Worm (Caenorhabditis elegans): ENCODE results near the gene mig-5.

mig-5 gene

DNA sequence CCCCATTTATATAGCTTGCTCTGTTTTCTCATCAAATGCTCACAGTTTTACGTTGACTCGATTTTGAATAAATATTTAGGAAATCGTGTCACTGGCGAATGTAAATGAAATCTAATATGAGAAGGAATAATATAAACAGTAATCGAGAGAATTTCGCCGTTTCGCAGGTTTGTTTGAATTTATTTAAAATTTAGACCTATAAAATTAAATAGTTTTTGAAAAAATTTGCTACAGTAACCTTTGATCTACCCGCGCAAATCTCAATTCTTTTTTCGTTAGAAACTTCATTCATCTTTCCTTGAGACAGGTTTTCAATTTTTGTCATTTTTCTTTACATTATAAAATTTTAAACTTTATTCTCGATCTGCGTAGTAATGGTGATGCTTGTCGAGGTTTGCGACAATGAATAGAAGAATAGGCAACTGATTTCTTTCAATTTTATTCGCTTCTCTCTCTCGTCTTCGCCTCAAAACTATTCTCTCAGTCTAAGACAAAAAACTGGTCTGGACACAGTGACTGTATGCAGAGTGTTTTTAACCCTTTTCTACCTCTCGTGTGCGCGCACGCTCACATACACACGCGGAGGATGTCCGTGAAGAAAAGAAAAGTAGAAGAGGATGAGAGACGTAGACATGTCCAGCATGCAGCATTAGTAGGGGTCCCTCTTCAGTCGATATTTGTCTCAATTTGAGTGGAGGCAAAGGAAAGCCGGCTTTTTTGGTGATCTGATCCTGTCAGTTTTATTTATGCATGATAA, 37.7 kb upstream of the mig-5 start, which contains the start of gene dab-1:
dab-1 (plus strand) TSS at position 78 of the 757 bp plus-strand sequence.
- peak; percentile 49 for TF ChIP-seq hlh-30 (tag; optimal IDR thresholded peaks at IDR 0.05; ENCODE audit: insufficient read depth)
- peak; percentile 6 for TF ChIP-seq ceh-31 (tag; optimal IDR thresholded peaks at IDR 0.05)
- no peak for TF ChIP-seq ama-1 (optimal IDR thresholded peaks at IDR 0.05)
- TF ChIP-seq ceh-19 (GFP tag; optimal IDR thresholded peaks at IDR 0.05) = peak; percentile 37
- TF ChIP-seq hlh-6 (tag; optimal IDR thresholded peaks at IDR 0.05) = no peak
- no peak for TF ChIP-seq ceh-22 (tag; optimal IDR thresholded peaks at IDR 0.05)
- peak; percentile 3 for TF ChIP-seq elt-2 (tag; optimal IDR thresholded peaks at IDR 0.05)
- peak; percentile 30 for TF ChIP-seq unc-55 (GFP tag; optimal IDR thresholded peaks at IDR 0.05)
- TF ChIP-seq npax-4 (tag; optimal IDR thresholded peaks at IDR 0.05) = no peak
- no peak for TF ChIP-seq zip-5 (tag; optimal IDR thresholded peaks at IDR 0.05)
- TF ChIP-seq nfya-1 (tag; optimal IDR thresholded peaks at IDR 0.05) = peak; percentile 32

DNA sequence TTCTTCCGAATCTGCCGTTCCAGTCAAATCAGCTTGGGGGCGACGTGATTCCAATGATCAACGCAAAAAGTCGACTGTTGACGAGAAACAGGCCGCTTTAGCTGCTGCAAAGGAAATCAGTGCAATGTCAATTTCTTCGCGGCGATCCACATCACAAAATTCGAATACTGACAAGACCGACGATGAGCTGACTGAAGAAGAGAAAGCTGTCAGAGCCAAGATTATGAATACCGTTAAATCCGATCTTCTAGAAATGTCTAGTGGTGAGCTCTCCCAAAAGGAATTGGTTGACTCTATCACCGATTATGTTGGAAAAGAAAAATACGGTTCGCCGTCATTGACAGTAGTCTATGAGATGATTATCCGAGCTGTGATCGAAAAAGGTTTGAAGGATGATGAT, 35.4 kb upstream of the mig-5 start:
- TF ChIP-seq ttx-3 (tag; optimal IDR thresholded peaks at IDR 0.05) = no peak
- TF ChIP-seq pax-1 (tag; optimal IDR thresholded peaks at IDR 0.05) = no peak
- TF ChIP-seq unc-42 (tag; optimal IDR thresholded peaks at IDR 0.05) = no peak
- no peak for TF ChIP-seq fkh-6 (tag; optimal IDR thresholded peaks at IDR 0.05)
- TF ChIP-seq pag-3 (tag; optimal IDR thresholded peaks at IDR 0.05; ENCODE audit: borderline replicate concordance) = no peak
- no peak for TF ChIP-seq gmeb-2 (tag; optimal IDR thresholded peaks at IDR 0.05)
- no peak for TF ChIP-seq sox-2 (GFP tag; IDR thresholded peaks at IDR 0.05)
- no peak for TF ChIP-seq ceh-14 (tag; optimal IDR thresholded peaks at IDR 0.05)
- no peak for TF ChIP-seq F13H6.1 (tag; optimal IDR thresholded peaks at IDR 0.05)
- TF ChIP-seq unc-3 (GFP tag; conservative IDR thresholded peaks at IDR 0.05) = no peak
- TF ChIP-seq unc-3 (tag; optimal IDR thresholded peaks at IDR 0.05) = no peak

DNA sequence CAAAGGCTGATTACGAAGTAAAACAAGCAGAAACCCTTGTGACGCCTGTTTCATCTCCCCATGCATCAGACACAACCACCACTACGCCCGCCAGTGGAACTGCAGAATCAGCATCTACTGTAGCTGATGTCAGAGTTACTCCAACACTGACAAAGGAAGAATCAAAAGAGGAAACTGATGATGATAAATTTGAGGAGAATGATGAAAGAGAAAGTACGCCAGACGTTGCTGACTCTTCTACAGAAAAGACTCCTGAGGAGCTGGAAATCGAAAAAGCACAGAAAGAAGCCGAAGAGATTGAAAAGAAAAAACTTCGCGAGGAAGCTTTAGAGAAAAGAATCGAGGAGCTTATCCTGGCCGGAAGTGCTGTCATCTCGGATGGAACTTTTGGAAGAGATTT, 33.4 kb upstream of the mig-5 start:
- no peak for TF ChIP-seq ceh-19 (GFP tag; optimal IDR thresholded peaks at IDR 0.05)
- TF ChIP-seq gmeb-2 (tag; optimal IDR thresholded peaks at IDR 0.05) = no peak
- no peak for TF ChIP-seq elt-4 (tag; optimal IDR thresholded peaks at IDR 0.05)
- no peak for TF ChIP-seq zip-5 (tag; optimal IDR thresholded peaks at IDR 0.05)
- TF ChIP-seq ttx-3 (tag; optimal IDR thresholded peaks at IDR 0.05) = no peak
- TF ChIP-seq npax-4 (tag; optimal IDR thresholded peaks at IDR 0.05) = no peak
- TF ChIP-seq K09A11.1 (tag; optimal IDR thresholded peaks at IDR 0.05; ENCODE audit: insufficient read depth) = no peak
- no peak for TF ChIP-seq dve-1 (tag; optimal IDR thresholded peaks at IDR 0.05)

DNA sequence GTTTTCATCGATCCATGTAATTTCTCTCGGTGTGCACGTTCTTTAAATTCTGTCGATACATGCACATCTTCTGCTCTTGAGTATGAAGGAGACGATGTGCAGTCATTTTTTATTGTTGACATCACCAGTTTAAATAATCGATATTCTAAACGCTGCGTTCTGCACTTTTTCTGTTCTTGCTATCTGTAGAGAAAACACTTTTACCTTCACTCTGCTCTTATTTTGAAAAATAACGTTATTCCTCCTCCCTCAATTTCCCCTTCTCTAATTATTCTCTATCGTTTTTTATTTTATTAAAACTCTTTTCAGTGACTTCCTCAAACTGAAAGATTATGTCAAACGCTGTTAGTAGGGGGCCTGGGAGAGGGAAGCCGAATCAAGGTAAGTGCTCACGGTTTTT, 32.1 kb upstream of the mig-5 start, which contains the start of gene ifg-1:
ifg-1 (plus strand) TSS at position 301 of the 400 bp plus-strand sequence.
- TF ChIP-seq ceh-24 (tag; optimal IDR thresholded peaks at IDR 0.05) (no peak), ets-4 (tag; optimal IDR thresholded peaks at IDR 0.05) (no peak), gmeb-2 (tag; optimal IDR thresholded peaks at IDR 0.05) (no peak), sox-2 (GFP tag; IDR thresholded peaks at IDR 0.05) (no peak), fkh-10 (GFP tag; optimal IDR thresholded peaks at IDR 0.05) (no peak)

DNA sequence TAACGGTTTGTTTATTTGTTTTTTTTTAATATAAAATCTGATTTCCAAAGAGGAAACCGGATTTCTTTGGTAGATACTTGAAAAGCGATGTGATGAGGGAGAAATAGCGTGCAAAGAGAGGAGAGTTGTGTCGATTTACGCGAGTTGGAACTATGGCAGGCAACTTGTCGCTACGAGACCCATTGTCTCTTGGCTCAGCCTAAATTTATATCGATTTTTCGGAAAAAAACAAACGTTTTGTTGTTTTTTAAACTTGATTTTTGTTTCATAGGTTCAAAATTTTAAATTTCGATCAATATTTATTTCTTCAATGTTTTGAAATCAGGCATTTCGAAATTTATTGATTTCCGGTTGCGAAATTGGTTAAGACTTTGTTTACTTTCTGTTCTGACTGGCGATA, 31.6 kb upstream of the mig-5 start, which contains the start of gene M110.3:
M110.3 (minus strand) TSS at position 184 of the 400 bp plus-strand sequence.
- TF ChIP-seq ceh-22 (tag; optimal IDR thresholded peaks at IDR 0.05) (no peak), ref-2 (tag; optimal IDR thresholded peaks at IDR 0.05) (no peak), unc-55 (GFP tag; optimal IDR thresholded peaks at IDR 0.05) (peak; percentile 20), sdc-2 (tag; optimal IDR thresholded peaks at IDR 0.05) (no peak), ttx-3 (tag; optimal IDR thresholded peaks at IDR 0.05) (no peak), npax-4 (tag; optimal IDR thresholded peaks at IDR 0.05) (no peak), unc-42 (tag; optimal IDR thresholded peaks at IDR 0.05) (peak; percentile 37), ceh-45 (GFP tag; IDR thresholded peaks at IDR 0.05) (no peak), pax-1 (tag; optimal IDR thresholded peaks at IDR 0.05) (peak; percentile 9), ceh-14 (tag; optimal IDR thresholded peaks at IDR 0.05) (no peak), ceh-34 (tag; optimal IDR thresholded peaks at IDR 0.05) (peak; percentile 32), ahr-1 (tag; optimal IDR thresholded peaks at IDR 0.05) (no peak), eyg-1 (tag; optimal IDR thresholded peaks at IDR 0.05) (no peak), ets-4 (tag; optimal IDR thresholded peaks at IDR 0.05) (peak; percentile 21), mec-3 (tag; optimal IDR thresholded peaks at IDR 0.05; ENCODE audit: borderline replicate concordance) (no peak), ztf-16 (tag; optimal IDR thresholded peaks at IDR 0.05) (no peak), dve-1 (tag; optimal IDR thresholded peaks at IDR 0.05) (peak; percentile 20), ceh-48 (tag; optimal IDR thresholded peaks at IDR 0.05) (peak; percentile 78), T23F11.4 (GFP tag; optimal IDR thresholded peaks at IDR 0.05) (no peak), pag-3 (tag; optimal IDR thresholded peaks at IDR 0.05; ENCODE audit: borderline replicate concordance) (no peak), nfya-1 (tag; optimal IDR thresholded peaks at IDR 0.05) (peak; percentile 20)
